Worm (Caenorhabditis elegans) whole organism, young adult: ENCODE measurements around the gene C17B7.8.

Experiments used
- B0035.1 ChIP-seq: sonication (generic microtip); optimal IDR thresholded peaks from 2 replicates; lab custom pipeline; 2016; ENCODE audit warnings: missing genetic modification characterization, mild to moderate bottlenecking, missing compliant biosample characterization, missing genotype, missing genetic modification reagents
- F10E7.11 ChIP-seq: sonication (generic microtip); optimal IDR thresholded peaks from 2 replicates; lab custom pipeline; 2017; ENCODE audit warnings: mild to moderate bottlenecking, missing genetic modification characterization, moderate library complexity, missing compliant biosample characterization
- F33H1.4 ChIP-seq: fragments of 200-800 bp; sonication (Bioruptor generic); IDR thresholded peaks from 2 replicates; pipeline ENCODE4 v1.3.6; 2022; ENCODE audit warnings: missing genetic modification reagents, missing genetic modification characterization, missing compliant biosample characterization
- bed-2 ChIP-seq: fragments of 200-800 bp; sonication (Bioruptor generic); IDR thresholded peaks from 2 replicates; pipeline ENCODE4 v1.3.6; 2022; ENCODE audit warnings: missing genetic modification reagents, missing genetic modification characterization, missing compliant biosample characterization
- dpff-1 ChIP-seq: sonication (generic microtip); optimal IDR thresholded peaks from 2 replicates; lab custom pipeline; 2017; ENCODE audit warnings: mild to moderate bottlenecking, missing genetic modification characterization, missing compliant biosample characterization
- madf-10 ChIP-seq: sonication (generic microtip); optimal IDR thresholded peaks from 2 replicates; lab custom pipeline; 2016; ENCODE audit warnings: mild to moderate bottlenecking, missing genetic modification characterization, missing compliant biosample characterization

C17B7.8 gene

ce11 chrV:3273156-3273555 is 50.9 kb downstream of the C17B7.8 start, which contains the start of gene T28A11.20:
Gene T28A11.20, minus strand, starts transcription at chrV:3273256.
- no peak for TF ChIP-seq dpff-1 (tag; lab: Kevin White, UChicago)
- TF ChIP-seq B0035.1 (tag; lab: Kevin White, UChicago), result no peak
- no peak for TF ChIP-seq F33H1.4 (GFP tag; lab: Robert Waterston, UW)
- no peak for TF ChIP-seq madf-10 (tag; lab: Kevin White, UChicago)
- TF ChIP-seq F10E7.11, result no peak
- TF ChIP-seq bed-2 (GFP tag; lab: Robert Waterston, UW), result no peak
